Fruit fly (Drosophila melanogaster): ENCODE results near the gene CG12541.

CG12541 gene

dm6 chrX:7013320-7014214, 52.3 kb downstream of the CG12541 start, which contains the start of the genes CG3032 and CG4593 (continued):
- TF ChIP-seq zf30C (GFP tag; optimal IDR thresholded peaks at IDR 0.05) (no peak), CG4820 (GFP tag; optimal IDR thresholded peaks at IDR 0.05) (peak; percentile 57), gro (GFP tag; optimal IDR thresholded peaks at IDR 0.05) (peak; percentile 72), Hr51 (GFP tag; optimal IDR thresholded peaks at IDR 0.05) (peak; percentile 59 to 80), CG3281 (GFP tag; optimal IDR thresholded peaks at IDR 0.05) (peak; percentile 81), kni (GFP tag; optimal IDR thresholded peaks at IDR 0.05) (no peak), CG4854 (GFP tag; optimal IDR thresholded peaks at IDR 0.05) (peak; percentile 61), Gsc (GFP tag; IDR thresholded peaks at IDR 0.05) (peak; percentile 41; the same call in 1 of the 2 replicates), CG2678 (tag; optimal IDR thresholded peaks at IDR 0.05) (peak; percentile 86), MESR4 (GFP tag; optimal IDR thresholded peaks at IDR 0.05) (peak; percentile 72), CG4360 (GFP tag; IDR thresholded peaks at IDR 0.05) (no peak), CG10147 (GFP tag; optimal IDR thresholded peaks at IDR 0.05) (peak; percentile 67), Doc3 (GFP tag; IDR thresholded peaks at IDR 0.05; ENCODE audit: partially characterized antibody) (no peak), CG10366 (GFP tag; IDR thresholded peaks at IDR 0.05) (peak; percentile 92), Lim3 (GFP tag; IDR thresholded peaks at IDR 0.05) (no peak; the same call in 1 of the 2 replicates), Dbx (GFP tag; IDR thresholded peaks at IDR 0.05) (peak; percentile 85), CG8290 (GFP tag; optimal IDR thresholded peaks at IDR 0.05) (peak; percentile 41), CG8290 (tag; optimal IDR thresholded peaks at IDR 0.05) (peak in 1 of 2 experiments; percentile 82), CG3847 (GFP tag; IDR thresholded peaks at IDR 0.05) (peak; percentile 82), Dfd (GFP tag; optimal IDR thresholded peaks at IDR 0.05) (no peak), CG9797 (GFP tag; optimal IDR thresholded peaks at IDR 0.05) (peak; percentile 68), pan (optimal IDR thresholded peaks at IDR 0.05) (no peak), pan (GFP tag; optimal IDR thresholded peaks at IDR 0.05 in 1 of 2, IDR thresholded peaks at IDR 0.05 in 1 of 2) (peak in 1 of 2 experiments; percentile 94), insv (GFP tag; optimal IDR thresholded peaks at IDR 0.05) (peak; percentile 87 to 98), Dp (GFP tag; optimal IDR thresholded peaks at IDR 0.05) (peak; percentile 28), Neu2 (GFP tag; optimal IDR thresholded peaks at IDR 0.05; ENCODE audit: borderline replicate concordance) (no peak), dpn (GFP tag; optimal IDR thresholded peaks at IDR 0.05) (peak; percentile 76 to 84), CG7372 (GFP tag; IDR thresholded peaks at IDR 0.05) (peak; percentile 85), CG33557 (GFP tag; optimal IDR thresholded peaks at IDR 0.05) (peak; percentile 27), CG12219 (GFP tag; optimal IDR thresholded peaks at IDR 0.05) (peak; percentile 48), TFAM (GFP tag; optimal IDR thresholded peaks at IDR 0.05) (no peak), pho (GFP tag; optimal IDR thresholded peaks at IDR 0.05) (peak; percentile 81), CG31224 (GFP tag; IDR thresholded peaks at IDR 0.05) (peak; percentile 82), al (GFP tag; IDR thresholded peaks at IDR 0.05) (peak; percentile 87), CG9817 (tag; optimal IDR thresholded peaks at IDR 0.05) (peak; percentile 81), CG15011 (GFP tag; optimal IDR thresholded peaks at IDR 0.05) (peak; percentile 61), CG6854 (GFP tag; optimal IDR thresholded peaks at IDR 0.05) (peak; percentile 35), fd64A (GFP tag; optimal IDR thresholded peaks at IDR 0.05) (no peak), HmgZ (tag; optimal IDR thresholded peaks at IDR 0.05) (peak; percentile 78), mld (GFP tag; IDR thresholded peaks at IDR 0.05; ENCODE audit: partially characterized antibody) (no peak), phol (tag; optimal IDR thresholded peaks at IDR 0.05) (peak; percentile 78), sima (GFP tag; optimal IDR thresholded peaks at IDR 0.05) (no peak), CG12155 (GFP tag; optimal IDR thresholded peaks at IDR 0.05) (peak; percentile 85), CG43689 (GFP tag; IDR thresholded peaks at IDR 0.05) (peak; percentile 70), scrt (GFP tag; optimal IDR thresholded peaks at IDR 0.05) (peak; percentile 68), CG17186 (GFP tag; optimal IDR thresholded peaks at IDR 0.05) (peak; percentile 49), tx (GFP tag; optimal IDR thresholded peaks at IDR 0.05) (peak; percentile 77), CG17802 (tag; optimal IDR thresholded peaks at IDR 0.05) (no peak)

Measured in whole organism, embryonic.